Worm (Caenorhabditis elegans): Measurements from ENCODE around the gene smi-1.

DNA sequence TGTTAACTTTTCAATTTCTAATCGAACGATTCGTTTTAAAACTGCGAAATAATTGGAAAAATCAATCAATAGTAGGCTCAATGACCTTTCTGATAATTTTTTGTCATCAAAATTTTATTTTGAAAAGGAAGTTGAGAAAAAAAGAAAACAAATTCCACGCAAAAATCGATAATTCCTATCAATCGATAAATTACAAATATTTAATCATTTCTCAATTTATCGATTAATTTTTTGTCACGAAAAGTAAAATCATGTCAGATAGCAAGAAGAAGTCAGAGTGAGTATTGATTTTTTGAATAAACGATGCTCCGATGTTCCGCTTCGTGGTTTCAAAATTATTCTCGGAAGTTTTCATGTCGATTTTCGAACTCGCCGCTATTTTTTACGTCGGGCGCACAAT is 15.7 kb downstream of the smi-1 start, which contains the start of the genes B0524.5 and B0524.2:
- TF ChIP-seq aly-1 (tag; optimal IDR thresholded peaks at IDR 0.05): no peak
- no peak for TF ChIP-seq ama-1 (optimal IDR thresholded peaks at IDR 0.05)
- TF ChIP-seq hmbx-1 (tag; optimal IDR thresholded peaks at IDR 0.05): no peak
- no peak for TF ChIP-seq hnd-1 (tag; optimal IDR thresholded peaks at IDR 0.05)
- TF ChIP-seq ets-7 (tag; optimal IDR thresholded peaks at IDR 0.05): no peak
- no peak for TF ChIP-seq flt-1 (GFP tag; IDR thresholded peaks at IDR 0.05)
- no peak for TF ChIP-seq sea-1 (GFP tag; conservative IDR thresholded peaks at IDR 0.05)
- TF ChIP-seq scrt-1 (GFP tag; IDR thresholded peaks at IDR 0.05): no peak
- TF ChIP-seq tbx-11 (GFP tag; IDR thresholded peaks at IDR 0.05): no peak
- TF ChIP-seq tbx-37 (GFP tag; conservative IDR thresholded peaks at IDR 0.05): no peak
- no peak for TF ChIP-seq F13C5.2 (tag; optimal IDR thresholded peaks at IDR 0.05)
- no peak for TF ChIP-seq B0310.2 (tag; optimal IDR thresholded peaks at IDR 0.05)
